Worm (Caenorhabditis elegans) whole organism, early embryonic: Measurements from ENCODE around the gene F19B2.6.

Experiments
- ama-1 ChIP-seq: fragments of 150-350 bp; optimal IDR thresholded peaks from 2 replicates; lab custom pipeline; 2014
- ceh-13 ChIP-seq: fragments of 200-800 bp; sonication (Bioruptor generic); optimal IDR thresholded peaks from 2 replicates; lab custom pipeline; 2018; ENCODE audit warnings: mild to moderate bottlenecking, missing genetic modification characterization, missing compliant biosample characterization
- ets-7 ChIP-seq: sonication (generic microtip); optimal IDR thresholded peaks from 2 replicates; lab custom pipeline; 2016; ENCODE audit warnings: missing genotype, missing genetic modification characterization, missing compliant biosample characterization
- flt-1 ChIP-seq: fragments of 200-800 bp; sonication (Bioruptor generic); IDR thresholded peaks from 2 replicates; pipeline ENCODE4 v1.3.6; 2022; ENCODE audit warnings: missing genetic modification characterization, missing compliant biosample characterization
- scrt-1 ChIP-seq: fragments of 200-800 bp; sonication (Bioruptor generic); IDR thresholded peaks from 2 replicates; pipeline ENCODE4 v1.3.6; 2022; ENCODE audit warnings: missing genetic modification characterization, missing compliant biosample characterization
- tbx-11 ChIP-seq: fragments of 200-800 bp; sonication (Bioruptor generic); IDR thresholded peaks from 2 replicates; pipeline ENCODE4 v1.3.6; 2022; ENCODE audit warnings: missing genetic modification characterization, missing compliant biosample characterization

ce11 chrV:20127543-20127942 is 30.8 kb upstream of the F19B2.6 start:
- TF ChIP-seq ceh-13 (no peak), ama-1 (no peak), ets-7 (tag; lab: Kevin White, UChicago) (no peak), scrt-1 (GFP tag; lab: Robert Waterston, UW) (no peak), flt-1 (GFP tag; lab: Robert Waterston, UW) (no peak), tbx-11 (GFP tag; lab: Robert Waterston, UW) (no peak)
